Fruit fly (Drosophila melanogaster): Measurements from ENCODE around the gene Or22c.

The Or22c gene

DNA sequence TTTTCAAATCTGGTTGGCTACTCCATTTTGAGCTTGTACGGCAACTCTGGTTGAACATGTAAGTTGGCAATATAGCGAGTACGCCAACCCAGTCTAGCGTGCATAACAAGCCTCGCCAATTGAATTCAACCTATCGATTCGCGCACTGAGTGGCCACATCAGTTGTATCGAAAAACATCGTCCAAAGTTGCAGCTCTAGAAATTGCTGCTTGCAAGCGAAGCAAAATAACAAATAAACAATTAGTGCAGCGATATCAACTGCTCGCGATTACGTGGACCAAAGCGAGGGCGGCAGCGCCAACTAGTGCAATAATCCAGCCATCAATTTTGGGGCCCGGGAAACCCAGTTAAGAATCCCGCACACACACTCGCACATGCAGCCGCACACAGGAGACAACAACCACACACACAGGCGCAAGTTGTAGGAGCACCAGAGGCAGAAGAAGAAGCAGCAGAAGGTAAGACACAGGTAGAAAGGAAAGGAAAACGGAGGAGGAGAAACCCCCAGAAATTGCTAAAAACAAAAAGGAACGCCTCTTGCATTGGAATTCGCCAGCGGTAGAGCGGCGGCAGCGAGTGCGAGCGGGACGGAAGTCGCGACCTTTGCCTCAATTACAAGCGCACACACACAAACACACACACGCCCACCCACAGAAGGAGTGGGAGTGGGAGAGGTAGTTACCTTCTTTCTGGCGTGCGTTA is 16.7 kb upstream of the Or22c start:
- peak; percentile 32 for TF ChIP-seq CG1620 (GFP tag; optimal IDR thresholded peaks at IDR 0.05)
- no peak for TF ChIP-seq CG5204 (GFP tag; optimal IDR thresholded peaks at IDR 0.05)
- TF ChIP-seq CG7101 (tag; optimal IDR thresholded peaks at IDR 0.05) = peak; percentile 31
- peak; percentile 46 for TF ChIP-seq Crg-1 (GFP tag; optimal IDR thresholded peaks at IDR 0.05)
- no peak for TF ChIP-seq CG7045 (GFP tag; optimal IDR thresholded peaks at IDR 0.05)
- TF ChIP-seq Clk (GFP tag; optimal IDR thresholded peaks at IDR 0.05) = no peak
- TF ChIP-seq Mnt (GFP tag; optimal IDR thresholded peaks at IDR 0.05) = peak; percentile 26
- TF ChIP-seq tj (GFP tag; optimal IDR thresholded peaks at IDR 0.05) = peak; percentile 94
- TF ChIP-seq CG11617 (GFP tag; optimal IDR thresholded peaks at IDR 0.05) = no peak
- TF ChIP-seq toe (GFP tag; optimal IDR thresholded peaks at IDR 0.05) = no peak
- no peak for TF ChIP-seq kay (GFP tag; ENCODE audit: borderline replicate concordance)
- TF ChIP-seq Hr96 (GFP tag; optimal IDR thresholded peaks at IDR 0.05) = peak; percentile 26
- no peak for TF ChIP-seq cnc (optimal IDR thresholded peaks at IDR 0.05)
- TF ChIP-seq CG14711 (tag; optimal IDR thresholded peaks at IDR 0.05) = peak; percentile 64
- no peak for TF ChIP-seq cic (GFP tag; optimal IDR thresholded peaks at IDR 0.05)
- peak; percentile 28 for TF ChIP-seq CG12768 (GFP tag; optimal IDR thresholded peaks at IDR 0.05)
- TF ChIP-seq pad (GFP tag; optimal IDR thresholded peaks at IDR 0.05) = peak; percentile 16
- peak; percentile 62 for TF ChIP-seq bab1 (GFP tag; optimal IDR thresholded peaks at IDR 0.05)

DNA sequence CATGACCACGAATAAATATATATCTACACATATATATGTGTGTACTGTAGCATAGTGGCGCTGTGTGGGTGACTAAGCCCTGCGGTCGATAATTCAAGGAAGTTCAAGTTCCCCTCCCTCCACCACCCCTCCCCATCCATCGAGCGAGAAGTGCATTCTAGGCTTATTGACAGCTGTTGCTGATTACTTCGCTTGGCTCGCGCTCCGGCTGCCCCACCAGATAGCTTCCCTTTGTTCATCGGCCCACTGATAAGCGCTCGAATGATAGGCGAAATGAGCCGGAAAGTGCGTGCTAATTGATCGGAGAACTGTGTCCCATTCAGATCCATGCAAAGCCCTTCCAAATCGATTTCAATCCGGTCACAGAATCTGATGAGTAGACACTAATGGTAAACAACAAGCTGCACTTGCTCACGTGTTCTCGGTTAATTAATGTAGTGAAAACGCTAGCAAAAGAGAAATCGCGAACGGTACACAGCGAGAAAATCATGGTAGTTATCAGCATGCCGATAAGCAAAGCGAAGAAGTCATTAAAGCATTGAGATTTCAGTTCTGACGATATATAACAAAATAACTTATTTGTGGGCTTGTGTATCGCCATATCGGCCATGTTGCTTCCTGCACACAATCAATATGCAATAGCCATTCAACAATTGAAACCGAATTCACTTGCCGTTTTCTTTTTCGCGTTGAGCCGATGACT is 16.0 kb upstream of the Or22c start:
- TF ChIP-seq CG14711 (tag; optimal IDR thresholded peaks at IDR 0.05) (peak; percentile 57), cnc (optimal IDR thresholded peaks at IDR 0.05) (peak in 1 of 2 experiments; percentile 21), CG11617 (GFP tag; optimal IDR thresholded peaks at IDR 0.05) (peak; percentile 2), CG5204 (GFP tag; optimal IDR thresholded peaks at IDR 0.05) (no peak), Crg-1 (GFP tag; optimal IDR thresholded peaks at IDR 0.05) (no peak), CG33017 (tag; optimal IDR thresholded peaks at IDR 0.05) (no peak), bab1 (GFP tag; optimal IDR thresholded peaks at IDR 0.05) (peak; percentile 47), pad (GFP tag; optimal IDR thresholded peaks at IDR 0.05) (peak; percentile 20), cic (GFP tag; optimal IDR thresholded peaks at IDR 0.05) (peak; percentile 49), tj (GFP tag; optimal IDR thresholded peaks at IDR 0.05) (peak; percentile 90), toe (GFP tag; optimal IDR thresholded peaks at IDR 0.05) (no peak), CG7045 (GFP tag; optimal IDR thresholded peaks at IDR 0.05) (no peak), CG12768 (GFP tag; optimal IDR thresholded peaks at IDR 0.05) (peak; percentile 20)

DNA sequence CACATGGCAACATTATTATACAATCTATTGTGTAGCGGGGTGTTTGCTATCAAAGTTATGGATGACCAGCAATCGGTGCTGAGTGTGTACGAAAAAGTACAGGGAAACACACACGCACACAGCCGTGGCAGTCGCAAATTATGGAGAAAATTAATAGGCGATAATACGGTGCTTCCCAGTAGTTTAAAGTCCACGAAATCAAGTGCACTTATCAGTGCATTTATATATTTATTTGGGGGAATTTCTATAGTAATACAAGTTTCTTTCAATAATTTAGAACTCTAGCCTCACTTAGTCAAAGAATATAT is 15.5 kb upstream of the Or22c start:
- TF ChIP-seq CG1620 (GFP tag; optimal IDR thresholded peaks at IDR 0.05) (no peak), kay (GFP tag; ENCODE audit: borderline replicate concordance) (peak; percentile 62), CG33017 (tag; optimal IDR thresholded peaks at IDR 0.05) (no peak), bab1 (GFP tag; optimal IDR thresholded peaks at IDR 0.05) (peak; percentile 15), Mnt (GFP tag; optimal IDR thresholded peaks at IDR 0.05) (no peak), CG7101 (tag; optimal IDR thresholded peaks at IDR 0.05) (no peak), CG12768 (GFP tag; optimal IDR thresholded peaks at IDR 0.05) (no peak)

DNA sequence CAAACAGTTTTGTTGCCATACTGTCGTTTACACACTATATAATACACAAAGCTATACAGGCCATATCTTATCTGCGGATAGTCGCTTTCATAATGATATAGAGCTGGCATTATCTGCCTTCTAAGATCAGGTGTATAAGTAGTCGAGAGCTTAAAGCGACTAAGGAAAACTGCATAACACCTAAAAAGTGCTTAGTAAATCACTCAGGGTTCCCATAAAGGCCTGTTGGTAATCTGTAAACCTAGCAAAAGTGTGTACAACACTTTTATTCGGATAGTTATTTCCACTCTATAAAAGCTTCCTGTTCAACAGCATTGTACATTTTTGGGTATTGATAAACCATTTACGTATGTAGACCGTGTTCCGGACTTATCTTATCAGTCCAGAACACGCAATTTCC is 14.9 kb upstream of the Or22c start:
- TF ChIP-seq CG7045 (GFP tag; optimal IDR thresholded peaks at IDR 0.05) = no peak
- TF ChIP-seq cic (GFP tag; optimal IDR thresholded peaks at IDR 0.05) = peak; percentile 11
- peak; percentile 35 for TF ChIP-seq CG33017 (tag; optimal IDR thresholded peaks at IDR 0.05)
- no peak for TF ChIP-seq CG1620 (GFP tag; optimal IDR thresholded peaks at IDR 0.05)
- TF ChIP-seq Clk (GFP tag; optimal IDR thresholded peaks at IDR 0.05) = no peak
- no peak for TF ChIP-seq CG11617 (GFP tag; optimal IDR thresholded peaks at IDR 0.05)
- peak; percentile 45 for TF ChIP-seq kay (GFP tag; ENCODE audit: borderline replicate concordance)
- peak; percentile 20 for TF ChIP-seq CG7101 (tag; optimal IDR thresholded peaks at IDR 0.05)
- TF ChIP-seq pad (GFP tag; optimal IDR thresholded peaks at IDR 0.05) = peak; percentile 18
- TF ChIP-seq CG5204 (GFP tag; optimal IDR thresholded peaks at IDR 0.05) = no peak
- TF ChIP-seq Mnt (GFP tag; optimal IDR thresholded peaks at IDR 0.05) = peak; percentile 17
- peak; percentile 40 for TF ChIP-seq CG12768 (GFP tag; optimal IDR thresholded peaks at IDR 0.05)

DNA sequence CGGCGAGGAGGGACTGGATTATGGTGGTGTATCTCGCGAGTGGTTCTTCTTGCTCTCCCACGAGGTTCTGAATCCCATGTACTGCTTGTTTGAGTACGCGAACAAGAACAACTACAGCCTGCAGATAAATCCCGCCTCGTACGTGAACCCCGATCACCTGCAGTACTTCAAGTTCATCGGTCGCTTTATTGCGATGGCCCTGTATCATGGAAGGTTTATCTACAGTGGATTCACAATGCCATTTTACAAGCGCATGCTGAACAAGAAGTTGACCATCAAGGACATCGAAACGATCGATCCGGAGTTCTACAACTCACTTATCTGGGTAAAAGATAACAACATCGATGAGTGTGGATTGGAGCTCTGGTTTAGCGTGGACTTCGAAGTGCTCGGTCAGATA is 12.3 kb upstream of the Or22c start:
- no peak for TF ChIP-seq CG12768 (GFP tag; optimal IDR thresholded peaks at IDR 0.05)
- TF ChIP-seq pad (GFP tag; optimal IDR thresholded peaks at IDR 0.05) = no peak
- no peak for TF ChIP-seq kay (GFP tag; ENCODE audit: borderline replicate concordance)

DNA sequence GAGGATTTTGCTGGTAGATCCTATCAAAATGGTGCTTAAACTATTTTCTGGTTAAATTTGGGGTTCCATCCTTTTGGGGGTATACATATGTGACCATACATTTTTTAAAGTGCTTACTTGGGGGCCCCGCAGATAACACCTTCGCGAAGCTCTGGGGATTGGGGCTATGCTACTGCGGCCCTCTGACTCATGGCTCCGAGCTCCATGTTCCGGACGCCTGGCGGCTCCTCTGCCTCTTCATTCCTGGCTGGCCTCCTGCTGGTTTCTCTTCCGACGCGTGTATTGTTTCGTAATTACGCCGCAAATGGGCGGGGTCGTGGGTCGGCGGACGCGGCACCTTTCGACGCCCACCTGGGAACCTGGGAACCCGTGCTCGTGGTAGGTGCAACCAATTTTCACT is 9.6 kb upstream of the Or22c start:
- TF ChIP-seq Mnt (GFP tag; optimal IDR thresholded peaks at IDR 0.05) = no peak
- TF ChIP-seq cic (GFP tag; optimal IDR thresholded peaks at IDR 0.05) = no peak
- no peak for TF ChIP-seq Clk (GFP tag; optimal IDR thresholded peaks at IDR 0.05)
- TF ChIP-seq pad (GFP tag; optimal IDR thresholded peaks at IDR 0.05) = no peak
- TF ChIP-seq ovo (GFP tag; optimal IDR thresholded peaks at IDR 0.05) = no peak
- TF ChIP-seq kay (GFP tag; ENCODE audit: borderline replicate concordance) = no peak
- TF ChIP-seq tj (GFP tag; optimal IDR thresholded peaks at IDR 0.05) = no peak
- TF ChIP-seq Hr96 (GFP tag; optimal IDR thresholded peaks at IDR 0.05) = no peak
- no peak for TF ChIP-seq CG7045 (GFP tag; optimal IDR thresholded peaks at IDR 0.05)
- TF ChIP-seq CG33017 (tag; optimal IDR thresholded peaks at IDR 0.05) = no peak

Measured in whole organism, adult.